Worm (Caenorhabditis elegans) whole organism, midembryonic: Measurements from ENCODE around the gene T25B9.1.

Experiments used
- T22C8.4 ChIP-seq: fragments of 200-800 bp; sonication (Bioruptor generic); IDR thresholded peaks from 2 replicates; pipeline ENCODE4 v1.3.6; 2022; ENCODE audit warnings: missing genetic modification characterization, missing compliant biosample characterization
- cog-1 ChIP-seq: sonication (generic microtip); optimal IDR thresholded peaks from 2 replicates; lab custom pipeline; 2016; ENCODE audit warnings: missing genetic modification characterization, missing compliant biosample characterization
- flt-1 ChIP-seq: fragments of 200-800 bp; sonication (Bioruptor generic); IDR thresholded peaks from 2 replicates; pipeline ENCODE4 v1.3.6; 2022; ENCODE audit warnings: missing genetic modification characterization, missing compliant biosample characterization
- klf-2 ChIP-seq: fragments of 200-800 bp; sonication (Bioruptor generic); conservative IDR thresholded peaks from 2 replicates; pipeline ENCODE4 v1.3.6; 2022; ENCODE audit warnings: missing genetic modification reagents, missing genetic modification characterization, missing compliant biosample characterization
- med-1 ChIP-seq: sonication (generic microtip); optimal IDR thresholded peaks from 2 replicates; lab custom pipeline; 2017; ENCODE audit warnings: missing genetic modification characterization, mild to moderate bottlenecking, missing compliant biosample characterization, antibody characterized with exemption, missing genetic modification reagents; ENCODE audit not compliant: insufficient read depth
- ref-1 ChIP-seq: fragments of 200-800 bp; sonication (Bioruptor generic); conservative IDR thresholded peaks from 2 replicates; pipeline ENCODE4 v1.3.6; 2022; ENCODE audit warnings: missing genetic modification reagents, missing genetic modification characterization, missing compliant biosample characterization
- tab-1 ChIP-seq: fragments of 200-800 bp; sonication (Bioruptor generic); IDR thresholded peaks from 2 replicates; pipeline ENCODE4 v1.3.6; 2022; ENCODE audit warnings: missing genetic modification characterization, missing compliant biosample characterization
- ztf-23 ChIP-seq: fragments of 200-800 bp; sonication (Bioruptor generic); IDR thresholded peaks from 2 replicates; pipeline ENCODE4 v1.3.6; 2022; ENCODE audit warnings: missing genetic modification reagents, missing genetic modification characterization, missing compliant biosample characterization
- ztf-29 ChIP-seq: fragments of 200-800 bp; sonication (Bioruptor generic); IDR thresholded peaks from 2 replicates; pipeline ENCODE4 v1.3.6; 2022; ENCODE audit warnings: missing genetic modification reagents, missing genetic modification characterization, missing compliant biosample characterization

The T25B9.1 gene

DNA sequence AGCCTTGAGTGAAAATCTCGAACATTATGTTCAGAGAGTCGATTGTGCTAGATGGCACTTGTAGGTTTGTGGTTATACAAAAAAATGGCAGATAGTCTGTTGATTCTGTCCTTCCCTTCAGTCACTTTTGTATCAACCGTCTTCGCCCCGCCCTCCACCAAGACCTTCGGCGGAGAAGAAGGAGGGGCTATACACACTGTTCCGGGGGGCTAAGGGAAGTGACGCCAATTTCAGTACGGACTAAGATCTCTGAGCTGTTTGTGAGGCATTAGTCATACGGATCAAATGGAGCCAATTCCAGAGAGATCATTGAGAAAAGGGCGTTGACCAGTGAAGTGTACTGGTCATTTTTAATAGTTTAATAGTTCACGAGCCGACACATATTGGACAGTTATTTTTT lies 30.6 kb upstream of the T25B9.1 start, which contains the start of gene swt-3:
Gene swt-3, minus strand, starts transcription at position 101 of the 400 bp plus-strand sequence.
- TF ChIP-seq med-1 (GFP tag; lab: Kevin White, UChicago) (no peak), klf-2 (GFP tag; lab: Robert Waterston, UW) (no peak), flt-1 (no peak), cog-1 (tag; lab: Kevin White, UChicago) (no peak), tab-1 (GFP tag; lab: Robert Waterston, UW) (no peak), ztf-23 (GFP tag; lab: Robert Waterston, UW) (no peak), ref-1 (GFP tag; lab: Robert Waterston, UW) (no peak), ztf-29 (GFP tag; lab: Robert Waterston, UW) (no peak), T22C8.4 (GFP tag; lab: Robert Waterston, UW) (no peak)

DNA sequence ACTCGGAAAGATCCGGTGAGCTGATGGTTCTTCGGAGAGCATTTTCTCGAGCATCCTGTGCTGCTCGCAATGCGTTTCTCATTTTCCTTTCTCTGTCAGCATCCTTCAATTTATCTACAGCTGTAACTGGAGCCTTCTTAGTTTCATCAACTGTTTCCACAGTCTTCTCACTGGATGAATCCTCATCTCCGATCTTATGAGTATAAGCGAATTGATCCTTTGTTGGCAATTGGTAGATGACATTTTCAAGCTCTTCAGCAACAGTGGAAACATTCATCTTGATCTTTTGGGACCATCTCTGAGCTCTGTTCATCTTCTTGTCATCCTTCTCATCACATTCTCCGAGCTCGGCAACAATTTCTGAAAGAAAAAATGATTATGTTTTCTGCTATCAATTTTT lies 29.4 kb upstream of the T25B9.1 start:
- TF ChIP-seq ztf-29 (GFP tag; lab: Robert Waterston, UW) (no peak), tab-1 (GFP tag; lab: Robert Waterston, UW) (no peak)

DNA sequence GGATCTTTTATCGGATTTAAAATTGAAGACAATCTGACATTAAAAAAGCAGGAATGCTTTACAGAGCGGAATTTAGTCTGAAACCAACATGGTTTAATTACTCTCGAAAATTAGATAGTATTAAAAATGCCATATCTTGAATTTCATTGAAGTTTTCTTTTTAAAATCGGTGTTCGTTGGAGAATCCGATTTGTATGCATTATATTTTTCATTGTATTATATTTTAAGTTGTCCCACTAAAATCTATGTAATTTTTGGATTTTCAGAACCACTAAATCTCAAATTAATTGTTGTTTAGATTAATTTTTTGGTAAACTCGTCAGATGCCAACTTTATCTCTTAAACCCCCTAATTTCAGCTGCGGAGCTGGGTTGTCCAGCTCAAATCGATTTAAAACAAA lies 28.6 kb upstream of the T25B9.1 start:
- TF ChIP-seq cog-1 (tag; lab: Kevin White, UChicago) = no peak
- no peak for TF ChIP-seq ref-1 (GFP tag; lab: Robert Waterston, UW)
- no peak for TF ChIP-seq klf-2 (GFP tag; lab: Robert Waterston, UW)
- TF ChIP-seq tab-1 (GFP tag; lab: Robert Waterston, UW) = no peak

DNA sequence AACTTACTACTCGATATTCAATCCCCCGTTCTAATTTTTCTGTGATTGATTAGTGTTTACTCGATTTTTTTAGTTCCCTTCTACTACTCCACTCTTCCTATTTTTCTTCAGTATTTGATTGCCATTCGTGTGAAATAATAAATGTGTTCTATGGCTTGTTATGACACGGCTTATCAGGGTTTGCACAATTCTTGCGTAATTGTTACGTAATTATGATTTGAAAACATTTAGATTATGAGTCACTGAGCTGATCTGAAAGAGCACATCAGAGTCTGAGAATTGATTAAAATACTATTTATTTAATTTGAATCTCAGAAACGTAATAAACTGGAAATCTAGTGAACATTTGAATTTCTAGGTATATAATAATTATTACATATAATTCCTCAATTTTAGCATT lies 27.7 kb upstream of the T25B9.1 start:
- TF ChIP-seq ref-1 (GFP tag; lab: Robert Waterston, UW) (no peak), tab-1 (GFP tag; lab: Robert Waterston, UW) (no peak), klf-2 (GFP tag; lab: Robert Waterston, UW) (no peak), med-1 (GFP tag; lab: Kevin White, UChicago) (no peak)

DNA sequence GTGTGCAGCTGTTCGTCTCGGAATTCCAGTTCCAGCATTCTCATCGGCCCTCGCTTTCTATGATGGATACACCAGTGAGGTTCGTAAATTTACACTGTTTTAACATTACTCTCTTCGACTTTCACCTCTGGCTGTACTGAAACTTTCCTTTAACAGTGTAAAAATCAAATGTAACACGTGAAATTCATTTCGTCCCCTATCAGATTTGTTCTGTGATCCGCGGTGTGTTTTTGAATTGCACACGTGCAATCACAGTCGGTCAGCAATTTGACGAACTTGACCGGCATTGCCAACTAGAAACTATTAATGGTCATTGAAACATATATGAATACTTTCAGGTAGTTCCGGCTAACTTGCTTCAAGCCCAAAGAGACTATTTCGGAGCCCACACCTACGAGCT lies 27.1 kb upstream of the T25B9.1 start:
- no peak for TF ChIP-seq cog-1 (tag; lab: Kevin White, UChicago)
- no peak for TF ChIP-seq tab-1 (GFP tag; lab: Robert Waterston, UW)
- no peak for TF ChIP-seq T22C8.4 (GFP tag; lab: Robert Waterston, UW)
- TF ChIP-seq flt-1 = no peak
- TF ChIP-seq med-1 (GFP tag; lab: Kevin White, UChicago) = no peak
- no peak for TF ChIP-seq ztf-23 (GFP tag; lab: Robert Waterston, UW)
- TF ChIP-seq ref-1 (GFP tag; lab: Robert Waterston, UW) = no peak
- no peak for TF ChIP-seq ztf-29 (GFP tag; lab: Robert Waterston, UW)
- TF ChIP-seq klf-2 (GFP tag; lab: Robert Waterston, UW) = no peak

DNA sequence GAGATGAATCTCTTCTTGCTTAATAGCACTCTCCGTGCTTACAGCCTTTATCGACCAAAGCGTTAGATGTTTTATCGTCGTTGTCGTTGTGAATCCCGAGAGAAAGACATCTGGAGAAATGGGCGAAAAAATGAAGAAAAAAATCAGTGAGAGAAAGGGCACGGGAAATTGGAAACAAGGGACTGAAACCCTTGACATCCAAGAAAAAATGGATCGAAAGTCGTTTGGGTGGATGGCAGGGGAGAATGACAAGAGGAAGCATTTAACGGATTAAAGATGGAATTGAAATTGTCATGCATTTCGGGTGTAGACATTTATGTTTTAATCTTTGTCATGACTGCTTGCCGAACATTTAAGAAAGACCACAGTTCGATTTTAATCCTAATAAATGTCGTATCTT lies 23.9 kb upstream of the T25B9.1 start, which contains the start of gene inpp-1:
Gene inpp-1, minus strand, starts transcription at position 101 of the 400 bp plus-strand sequence.
- no peak for TF ChIP-seq cog-1 (tag; lab: Kevin White, UChicago)
- no peak for TF ChIP-seq T22C8.4 (GFP tag; lab: Robert Waterston, UW)
- TF ChIP-seq flt-1 = no peak
- no peak for TF ChIP-seq tab-1 (GFP tag; lab: Robert Waterston, UW)

DNA sequence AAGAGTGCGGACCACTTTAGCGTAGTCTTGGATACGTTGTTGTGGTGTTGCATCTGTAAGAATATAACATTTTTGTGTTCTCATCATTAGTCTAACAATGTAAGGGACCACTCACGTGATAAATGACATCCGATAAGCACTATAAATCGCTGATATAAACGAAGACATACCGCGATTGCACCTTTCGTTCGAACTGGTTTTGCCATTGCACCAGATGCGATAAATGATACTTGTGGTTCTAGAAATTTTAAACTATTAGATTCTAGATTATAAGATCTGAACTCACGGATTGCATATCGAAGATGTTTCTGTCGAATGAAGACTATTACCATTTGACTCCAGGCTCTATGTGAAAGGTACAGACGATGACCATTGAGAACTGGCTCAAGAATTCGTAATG lies 21.4 kb upstream of the T25B9.1 start:
- TF ChIP-seq med-1 (GFP tag; lab: Kevin White, UChicago) (no peak), T22C8.4 (GFP tag; lab: Robert Waterston, UW) (no peak), ref-1 (GFP tag; lab: Robert Waterston, UW) (no peak), ztf-23 (GFP tag; lab: Robert Waterston, UW) (no peak), flt-1 (no peak)

DNA sequence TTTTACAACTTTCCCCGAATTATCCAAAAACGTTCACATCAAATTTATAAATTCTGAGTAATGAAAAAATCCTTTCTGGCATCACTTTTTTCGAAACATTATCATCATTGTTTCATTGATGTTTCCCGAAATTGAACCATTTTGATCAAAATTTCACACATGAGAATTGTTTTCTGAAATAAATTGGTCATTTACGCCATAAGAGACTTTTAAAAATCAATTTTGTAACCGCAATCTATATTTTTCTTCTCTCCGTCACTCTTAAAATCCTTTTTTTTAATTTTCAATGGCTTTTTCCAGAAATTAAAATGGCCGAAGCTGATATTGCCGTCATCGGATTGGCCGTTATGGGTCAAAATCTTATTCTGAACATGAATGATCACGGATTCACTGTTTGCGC lies 19.4 kb upstream of the T25B9.1 start, which contains the start of gene T25B9.9:
Gene T25B9.9, plus strand, starts transcription at position 301 of the 400 bp plus-strand sequence.
- TF ChIP-seq ztf-23 (GFP tag; lab: Robert Waterston, UW) = no peak
- TF ChIP-seq ref-1 (GFP tag; lab: Robert Waterston, UW) = no peak
- no peak for TF ChIP-seq med-1 (GFP tag; lab: Kevin White, UChicago)
- TF ChIP-seq tab-1 (GFP tag; lab: Robert Waterston, UW) = no peak
- no peak for TF ChIP-seq klf-2 (GFP tag; lab: Robert Waterston, UW)
- TF ChIP-seq cog-1 (tag; lab: Kevin White, UChicago) = no peak
- TF ChIP-seq T22C8.4 (GFP tag; lab: Robert Waterston, UW) = no peak
- no peak for TF ChIP-seq flt-1
- TF ChIP-seq ztf-29 (GFP tag; lab: Robert Waterston, UW) = no peak

DNA sequence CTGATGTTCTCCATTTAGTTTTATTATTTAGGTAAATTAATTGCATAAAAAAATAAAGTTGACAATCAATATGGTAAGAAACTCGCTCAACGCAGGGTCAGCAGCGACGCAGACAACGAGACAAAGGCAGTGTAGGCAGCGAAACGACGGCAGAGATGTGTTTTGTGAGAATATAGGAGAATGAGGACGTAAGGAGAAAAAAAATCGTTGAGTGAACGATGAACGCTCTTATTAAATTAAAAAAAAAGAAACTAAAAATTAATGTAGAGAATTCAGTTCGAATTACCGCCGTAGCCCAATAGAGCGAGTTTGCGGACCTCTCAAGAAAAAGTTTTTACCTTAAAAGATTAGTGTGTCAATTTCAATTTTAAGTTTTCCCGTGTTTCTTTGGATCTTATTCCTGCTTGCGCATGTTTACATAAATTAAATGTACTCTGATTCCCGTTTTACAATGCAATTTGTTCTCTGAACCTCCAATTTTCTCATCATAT lies 18.2 kb upstream of the T25B9.1 start, which contains the start of gene T25B9.8:
Gene T25B9.8, minus strand, starts transcription at position 51 of the 491 bp plus-strand sequence.
- TF ChIP-seq T22C8.4 (GFP tag; lab: Robert Waterston, UW) (no peak), tab-1 (GFP tag; lab: Robert Waterston, UW) (no peak), med-1 (GFP tag; lab: Kevin White, UChicago) (no peak), flt-1 (no peak), cog-1 (tag; lab: Kevin White, UChicago) (no peak), ref-1 (GFP tag; lab: Robert Waterston, UW) (no peak), ztf-23 (GFP tag; lab: Robert Waterston, UW) (no peak), ztf-29 (GFP tag; lab: Robert Waterston, UW) (no peak), klf-2 (GFP tag; lab: Robert Waterston, UW) (no peak)

DNA sequence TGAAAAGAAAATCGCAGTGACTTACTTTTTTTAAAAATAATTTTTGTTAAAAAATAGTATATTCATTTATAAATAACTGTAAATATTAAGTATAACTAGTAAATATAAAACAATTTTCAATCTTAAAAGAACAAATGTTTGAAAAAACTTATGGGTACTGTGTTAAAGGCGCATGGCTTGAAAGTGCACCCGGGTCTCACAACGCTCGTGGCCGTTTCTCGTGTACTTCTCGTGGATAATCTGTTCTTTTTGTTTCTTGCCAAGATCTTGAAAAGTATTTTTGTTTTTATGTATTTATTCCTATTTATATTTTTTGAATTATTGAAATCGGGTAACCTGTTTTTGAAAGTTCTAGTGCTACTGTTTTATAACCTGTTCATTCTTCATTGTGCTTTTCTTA lies 16.1 kb upstream of the T25B9.1 start:
- no peak for TF ChIP-seq ztf-29 (GFP tag; lab: Robert Waterston, UW)
- TF ChIP-seq klf-2 (GFP tag; lab: Robert Waterston, UW) = no peak
